Worm (Caenorhabditis elegans) whole organism, L4/young adult: ENCODE data around the gene twk-8.

ENCODE experiments used
- W03F9.2 ChIP-seq: fragments of 150-350 bp; optimal IDR thresholded peaks from 2 replicates; lab custom pipeline; 2014; ENCODE audit warnings: missing biosample characterization, missing genetic modification characterization
- dao-5 ChIP-seq: sonication (generic microtip); optimal IDR thresholded peaks from 2 replicates; lab custom pipeline; 2016; ENCODE audit warnings: missing genotype, missing genetic modification characterization, moderate library complexity, missing compliant biosample characterization
- him-1 ChIP-seq: sonication (generic microtip); optimal IDR thresholded peaks from 2 replicates; lab custom pipeline; 2016; ENCODE audit warnings: missing genotype, missing genetic modification reagents, missing genetic modification characterization, missing compliant biosample characterization

- TF ChIP-seq W03F9.2 (tag; lab: Kevin White, UChicago) (no peak), dao-5 (tag; lab: Kevin White, UChicago) (no peak), him-1 (no peak)
Measured at ce11 chrIV:9112019-9112418, 29.9 kb downstream of the twk-8 start.
